Worm (Caenorhabditis elegans): ENCODE data around the gene jnk-1.

ce11 chrIV:6925520-6925919 is 31.9 kb upstream of the jnk-1 start:
- TF ChIP-seq sma-9 (GFP tag; optimal IDR thresholded peaks at IDR 0.05) (no peak), sma-9 (tag; optimal IDR thresholded peaks at IDR 0.05) (no peak), nhr-129 (tag; optimal IDR thresholded peaks at IDR 0.05) (no peak), nhr-10 (tag; optimal IDR thresholded peaks at IDR 0.05) (no peak), nhr-25 (tag; optimal IDR thresholded peaks at IDR 0.05) (no peak), unc-39 (tag; optimal IDR thresholded peaks at IDR 0.05) (no peak), nhr-12 (tag; optimal IDR thresholded peaks at IDR 0.05) (no peak)
